Fruit fly (Drosophila melanogaster) whole organism, prepupa: Measurements from ENCODE around the gene Ldsdh1.

Source experiments
- Blimp-1 ChIP-seq: fragments of 200-800 bp; sonication (Bioruptor generic); optimal IDR thresholded peaks from 3 replicates; lab custom pipeline; 2017; ENCODE audit warnings: missing biosample characterization, missing genetic modification characterization, mild to moderate bottlenecking, moderate library complexity, missing genetic modification reagents
- CG10631 ChIP-seq: fragments of 200-800 bp; sonication (Bioruptor generic); optimal IDR thresholded peaks from 2 replicates; lab custom pipeline; 2016; ENCODE audit warnings: missing biosample characterization, missing genetic modification characterization
- CG10669 ChIP-seq: fragments of 200-800 bp; sonication (Bioruptor generic); optimal IDR thresholded peaks from 3 replicates; lab custom pipeline; 2018; ENCODE audit warnings: missing biosample characterization, mild to moderate bottlenecking, missing genetic modification characterization, moderate library complexity
- CG11762 ChIP-seq: fragments of 200-800 bp; sonication (Bioruptor generic); optimal IDR thresholded peaks from 3 replicates; lab custom pipeline; 2016; ENCODE audit warnings: missing biosample characterization, missing genetic modification characterization; ENCODE audit not compliant: insufficient read depth
- CG15336 ChIP-seq: fragments of 200-800 bp; sonication (Bioruptor generic); IDR thresholded peaks from 2 replicates; pipeline ENCODE4 v1.3.6; 2022; ENCODE audit warnings: missing biosample characterization, missing genetic modification characterization
- CG16779 ChIP-seq: fragments of 200-800 bp; sonication (Bioruptor generic); optimal IDR thresholded peaks from 3 replicates; lab custom pipeline; 2017; ENCODE audit warnings: missing biosample characterization, mild to moderate bottlenecking, missing genetic modification characterization
- CG31627 ChIP-seq: fragments of 200-800 bp; sonication (Bioruptor generic); optimal IDR thresholded peaks from 3 replicates; lab custom pipeline; 2016; ENCODE audit warnings: missing biosample characterization, missing genetic modification characterization
- CG34406 ChIP-seq: fragments of 200-800 bp; sonication (Bioruptor generic); optimal IDR thresholded peaks from 3 replicates; lab custom pipeline; 2016; ENCODE audit warnings: missing biosample characterization, missing genetic modification characterization
- CG4318 ChIP-seq: fragments of 200-800 bp; sonication (Bioruptor generic); optimal IDR thresholded peaks from 3 replicates; lab custom pipeline; 2017; ENCODE audit warnings: missing biosample characterization, mild to moderate bottlenecking, missing genetic modification characterization
- CG6163 ChIP-seq: fragments of 200-800 bp; sonication (Bioruptor generic); IDR thresholded peaks from 3 replicates; pipeline ENCODE4 v1.3.6; 2022; ENCODE audit warnings: missing biosample characterization, missing genetic modification characterization
- CG6276 ChIP-seq: fragments of 200-800 bp; sonication (Bioruptor generic); optimal IDR thresholded peaks from 2 replicates; lab custom pipeline; 2017; ENCODE audit warnings: missing biosample characterization, mild to moderate bottlenecking, missing genetic modification characterization
- CG6792 ChIP-seq: fragments of 200-800 bp; sonication (Bioruptor generic); optimal IDR thresholded peaks from 3 replicates; lab custom pipeline; 2016; ENCODE audit warnings: missing biosample characterization, missing genetic modification characterization
- CG6808 ChIP-seq: fragments of 200-800 bp; sonication (Bioruptor generic); optimal IDR thresholded peaks from 3 replicates; lab custom pipeline; 2017; ENCODE audit warnings: missing biosample characterization, missing genetic modification characterization, mild to moderate bottlenecking, moderate library complexity, missing genetic modification reagents
- CG6854 ChIP-seq: fragments of 200-800 bp; sonication (Bioruptor generic); optimal IDR thresholded peaks from 2 replicates; lab custom pipeline; 2017; ENCODE audit warnings: missing biosample characterization, mild to moderate bottlenecking, missing genetic modification characterization
- CG7368 ChIP-seq: fragments of 200-800 bp; sonication (Bioruptor generic); optimal IDR thresholded peaks from 3 replicates; lab custom pipeline; 2016; ENCODE audit warnings: missing biosample characterization, missing genetic modification characterization
- CG8319 ChIP-seq: fragments of 200-800 bp; sonication (Bioruptor generic); optimal IDR thresholded peaks from 3 replicates; lab custom pipeline; 2016; ENCODE audit warnings: missing biosample characterization, missing genetic modification characterization
- CG8632 ChIP-seq: fragments of 200-800 bp; sonication (Bioruptor generic); optimal IDR thresholded peaks from 3 replicates; lab custom pipeline; 2016; ENCODE audit warnings: missing biosample characterization, missing genetic modification characterization
- CG9139 ChIP-seq: fragments of 200-800 bp; sonication (Bioruptor generic); optimal IDR thresholded peaks from 3 replicates; lab custom pipeline; 2017; ENCODE audit warnings: missing biosample characterization, mild to moderate bottlenecking, missing genetic modification characterization
- Eip75B ChIP-seq: fragments of 200-800 bp; sonication (Bioruptor generic); optimal IDR thresholded peaks from 3 replicates; lab custom pipeline; 2016; ENCODE audit warnings: missing biosample characterization, missing genetic modification characterization
- Eip78C ChIP-seq: fragments of 200-800 bp; sonication (Bioruptor generic); peaks from one replicate; lab custom pipeline; 2016; ENCODE audit warnings: missing biosample characterization, missing genetic modification characterization
- Eip93F ChIP-seq: fragments of 200-800 bp; sonication (Bioruptor generic); optimal IDR thresholded peaks from 2 replicates; lab custom pipeline; 2016; ENCODE audit warnings: missing biosample characterization, mild to moderate bottlenecking, missing genetic modification characterization
- Ets21C ChIP-seq: fragments of 200-800 bp; sonication (Bioruptor generic); optimal IDR thresholded peaks from 3 replicates; lab custom pipeline; 2016; ENCODE audit warnings: missing biosample characterization, missing genetic modification characterization
- Ets96B ChIP-seq: fragments of 200-800 bp; optimal IDR thresholded peaks from 2 replicates; lab custom pipeline; 2019; ENCODE audit warnings: missing biosample characterization, mild to moderate bottlenecking, missing genetic modification characterization, moderate library complexity
- Gug ChIP-seq: fragments of 200-800 bp; sonication (Bioruptor generic); IDR thresholded peaks from 2 replicates; pipeline ENCODE4 v1.3.6; 2022; ENCODE audit warnings: missing biosample characterization, missing genetic modification characterization
- Hr4 ChIP-seq: fragments of 200-800 bp; sonication (Bioruptor generic); optimal IDR thresholded peaks from 3 replicates; lab custom pipeline; 2016; ENCODE audit warnings: missing biosample characterization, missing genetic modification characterization
- Met ChIP-seq: fragments of 200-800 bp; sonication (Bioruptor generic); optimal IDR thresholded peaks from 3 replicates; lab custom pipeline; 2016; ENCODE audit warnings: missing biosample characterization, missing genetic modification characterization
- OdsH ChIP-seq: fragments of 200-800 bp; sonication (Bioruptor generic); optimal IDR thresholded peaks from 3 replicates; lab custom pipeline; 2016; ENCODE audit warnings: missing biosample characterization, missing genetic modification characterization
- Sox102F ChIP-seq: fragments of 200-800 bp; sonication (Bioruptor generic); optimal IDR thresholded peaks from 2 replicates; lab custom pipeline; 2016; ENCODE audit warnings: missing biosample characterization, mild to moderate bottlenecking, missing genetic modification characterization
- Sox14 ChIP-seq: fragments of 200-800 bp; sonication (Bioruptor generic); optimal IDR thresholded peaks from 3 replicates; lab custom pipeline; 2016; ENCODE audit warnings: missing biosample characterization, missing genetic modification characterization
- Sox15 ChIP-seq: fragments of 200-800 bp; sonication (Bioruptor generic); optimal IDR thresholded peaks from 3 replicates; lab custom pipeline; 2016; ENCODE audit warnings: missing biosample characterization, missing genetic modification characterization
- acj6 ChIP-seq: fragments of 200-800 bp; sonication (Bioruptor generic); optimal IDR thresholded peaks from 3 replicates; lab custom pipeline; 2016; ENCODE audit warnings: missing biosample characterization, missing genetic modification characterization
- cyc ChIP-seq: fragments of 200-800 bp; sonication (Bioruptor generic); optimal IDR thresholded peaks from 3 replicates; lab custom pipeline; 2016; ENCODE audit warnings: missing biosample characterization, missing genetic modification characterization
- dac ChIP-seq: fragments of 200-800 bp; sonication (Bioruptor generic); optimal IDR thresholded peaks from 2 replicates; lab custom pipeline; 2017; ENCODE audit warnings: missing biosample characterization, mild to moderate bottlenecking, missing genetic modification characterization
- esn ChIP-seq: fragments of 200-800 bp; sonication (Bioruptor generic); optimal IDR thresholded peaks from 2 replicates; lab custom pipeline; 2016; ENCODE audit warnings: missing biosample characterization, mild to moderate bottlenecking, missing genetic modification characterization, moderate library complexity
- fd59A ChIP-seq: fragments of 200-800 bp; sonication (Bioruptor generic); optimal IDR thresholded peaks from 2 replicates; lab custom pipeline; 2017; ENCODE audit warnings: missing biosample characterization, mild to moderate bottlenecking, missing genetic modification characterization, missing genetic modification reagents
- fd85E ChIP-seq: fragments of 200-800 bp; sonication (Bioruptor generic); optimal IDR thresholded peaks from 3 replicates; lab custom pipeline; 2016; ENCODE audit warnings: missing biosample characterization, missing genetic modification characterization
- lz ChIP-seq: fragments of 200-800 bp; sonication (Bioruptor generic); optimal IDR thresholded peaks from 3 replicates; lab custom pipeline; 2016; ENCODE audit warnings: missing biosample characterization, missing genetic modification characterization
- net ChIP-seq: fragments of 200-800 bp; sonication (Bioruptor generic); optimal IDR thresholded peaks from 3 replicates; lab custom pipeline; 2016; ENCODE audit warnings: missing biosample characterization, missing genetic modification characterization
- salr ChIP-seq, 2 experiments: fragments of 200-800 bp; sonication (Bioruptor generic); optimal IDR thresholded peaks; 3 replicates each; lab custom pipeline; 2016 to 2018; ENCODE audit warnings: missing biosample characterization in 2 of 2, missing genetic modification characterization in 2 of 2, mild to moderate bottlenecking in 1 of 2
- spab ChIP-seq: fragments of 200-800 bp; sonication (Bioruptor generic); optimal IDR thresholded peaks from 2 replicates; lab custom pipeline; 2017; ENCODE audit warnings: missing biosample characterization, mild to moderate bottlenecking, missing genetic modification characterization, missing genetic modification reagents
- ss ChIP-seq, 2 experiments: fragments of 200-800 bp; sonication (Bioruptor generic); optimal IDR thresholded peaks; 2 replicates in 1 of 2; 3 replicates in 1 of 2; lab custom pipeline; 2017 to 2018; ENCODE audit warnings: mild to moderate bottlenecking in 2 of 2, missing biosample characterization in 2 of 2, missing genetic modification characterization in 2 of 2, moderate library complexity in 1 of 2
- topi ChIP-seq: fragments of 200-800 bp; sonication (Bioruptor generic); optimal IDR thresholded peaks from 3 replicates; lab custom pipeline; 2016; ENCODE audit warnings: missing biosample characterization, missing genetic modification characterization

The Ldsdh1 gene

dm6 chrX:8057299-8057730, 24.1 kb downstream of the Ldsdh1 start (continued):
- peak; percentile 69 for TF ChIP-seq cyc (GFP tag; lab: Kevin White, UChicago)
- TF ChIP-seq CG10669 (GFP tag; lab: Kevin White, UChicago), result peak; percentile 76
- peak; percentile 53 for TF ChIP-seq Gug
- peak; percentile 68 for TF ChIP-seq CG8632 (GFP tag; lab: Kevin White, UChicago)
- peak; percentile 84 for TF ChIP-seq CG4318 (GFP tag; lab: Kevin White, UChicago)
- TF ChIP-seq spab (GFP tag; lab: Kevin White, UChicago), result peak; percentile 62
- TF ChIP-seq CG6792 (GFP tag; lab: Kevin White, UChicago), result peak; percentile 56
- TF ChIP-seq Blimp-1 (GFP tag; lab: Kevin White, UChicago), result peak; percentile 57
- TF ChIP-seq CG11762 (GFP tag; lab: Kevin White, UChicago), result peak; percentile 49
- TF ChIP-seq salr (GFP tag; optimal IDR thresholded peaks at IDR 0.05; lab: Kevin White, UChicago), result peak; percentile 46 to 80
- TF ChIP-seq CG34406 (GFP tag; lab: Kevin White, UChicago), result peak; percentile 74
- TF ChIP-seq Sox15 (GFP tag; lab: Kevin White, UChicago), result peak; percentile 74
- peak; percentile 40 for TF ChIP-seq CG9139 (GFP tag; lab: Kevin White, UChicago)
- TF ChIP-seq Hr4, result peak; percentile 70
- TF ChIP-seq CG6808 (GFP tag; lab: Kevin White, UChicago), result peak; percentile 72
- peak; percentile 82 for TF ChIP-seq CG31627 (GFP tag; lab: Kevin White, UChicago)
- peak; percentile 75 for TF ChIP-seq net (GFP tag; lab: Kevin White, UChicago)
- peak in 1 of 2 experiments; percentile 61 for TF ChIP-seq ss (GFP tag; optimal IDR thresholded peaks at IDR 0.05; lab: Kevin White, UChicago)
- no peak for TF ChIP-seq fd85E (GFP tag; lab: Kevin White, UChicago)
- TF ChIP-seq Eip78C (GFP tag; lab: Kevin White, UChicago), result peak; percentile 91
- TF ChIP-seq dac (GFP tag; lab: Kevin White, UChicago), result peak; percentile 74
- peak; percentile 75 for TF ChIP-seq acj6 (GFP tag; lab: Kevin White, UChicago)
- TF ChIP-seq Ets96B, result peak; percentile 66
- peak; percentile 84 for TF ChIP-seq Eip75B (GFP tag; lab: Kevin White, UChicago)
- TF ChIP-seq CG10631 (GFP tag; lab: Kevin White, UChicago), result peak; percentile 71
- peak; percentile 40 for TF ChIP-seq Sox102F
- no peak for TF ChIP-seq CG6854
- TF ChIP-seq CG7368 (GFP tag; lab: Kevin White, UChicago), result peak; percentile 50
- TF ChIP-seq fd59A (GFP tag; lab: Kevin White, UChicago), result peak; percentile 76
- peak; percentile 82 for TF ChIP-seq Met (GFP tag; lab: Kevin White, UChicago)
- TF ChIP-seq Sox14 (GFP tag; lab: Kevin White, UChicago), result peak; percentile 83
- TF ChIP-seq CG15336 (GFP tag; lab: Robert Waterston, UW), result peak; percentile 56
- peak; percentile 52 for TF ChIP-seq CG8319
- TF ChIP-seq Eip93F (GFP tag; lab: Kevin White, UChicago), result peak; percentile 26
- TF ChIP-seq CG16779 (tag; lab: Kevin White, UChicago), result peak; percentile 41
- peak; percentile 77 for TF ChIP-seq lz (GFP tag; lab: Kevin White, UChicago)
- peak; percentile 61 for TF ChIP-seq CG6163
- TF ChIP-seq OdsH, result peak; percentile 78
- TF ChIP-seq CG6276 (GFP tag; lab: Kevin White, UChicago), result peak; percentile 78
- peak; percentile 82 for TF ChIP-seq topi (GFP tag; lab: Kevin White, UChicago)
- peak; percentile 62 for TF ChIP-seq Ets21C (GFP tag; lab: Kevin White, UChicago)
- TF ChIP-seq esn (GFP tag; lab: Kevin White, UChicago), result peak; percentile 79
